Worm (Caenorhabditis elegans) whole organism, mixed stage, embryonic: Measurements from ENCODE around the gene F56A8.8.

Experiments used
- M03D4.4 ChIP-seq: sonication (generic microtip); optimal IDR thresholded peaks from 2 replicates; lab custom pipeline; 2017; ENCODE audit warnings: mild to moderate bottlenecking, missing genetic modification characterization, missing compliant biosample characterization
- bed-3 ChIP-seq: fragments of 200-800 bp; sonication (Bioruptor generic); optimal IDR thresholded peaks from 3 replicates; lab custom pipeline; 2018; ENCODE audit warnings: mild to moderate bottlenecking, missing genetic modification characterization, moderate library complexity, missing compliant biosample characterization
- blmp-1 ChIP-seq: fragments of 150-350 bp; optimal IDR thresholded peaks from 2 replicates; lab custom pipeline; 2014; ENCODE audit warnings: missing biosample characterization, missing genetic modification characterization
- ceh-43 ChIP-seq: fragments of 200-800 bp; sonication (Bioruptor generic); optimal IDR thresholded peaks from 2 replicates; lab custom pipeline; 2018; ENCODE audit warnings: mild to moderate bottlenecking, missing genetic modification characterization, moderate library complexity, missing compliant biosample characterization
- ceh-83 ChIP-seq: fragments of 200-800 bp; sonication (Bioruptor generic); optimal IDR thresholded peaks from 2 replicates; lab custom pipeline; 2018; ENCODE audit warnings: mild to moderate bottlenecking, missing genetic modification characterization, missing compliant biosample characterization
- ces-1 ChIP-seq: fragments of 150-350 bp; optimal IDR thresholded peaks from 2 replicates; lab custom pipeline; 2014; ENCODE audit warnings: missing biosample characterization, missing genetic modification reagents, missing genetic modification characterization
- cnd-1 ChIP-seq: fragments of 200-800 bp; sonication (Bioruptor generic); optimal IDR thresholded peaks from 2 replicates; lab custom pipeline; 2018; ENCODE audit warnings: mild to moderate bottlenecking, missing genetic modification characterization, missing compliant biosample characterization
- drap-1 ChIP-seq: fragments of 200-800 bp; sonication (Bioruptor generic); optimal IDR thresholded peaks from 3 replicates; lab custom pipeline; 2018; ENCODE audit warnings: mild to moderate bottlenecking, missing genetic modification characterization, missing compliant biosample characterization
- elt-1 ChIP-seq: sonication (generic microtip); optimal IDR thresholded peaks from 2 replicates; lab custom pipeline; 2017; ENCODE audit warnings: missing genetic modification characterization, mild to moderate bottlenecking, missing compliant biosample characterization, antibody characterized with exemption, moderate library complexity, borderline replicate concordance; ENCODE audit not compliant: insufficient read depth
- ham-2 ChIP-seq: fragments of 200-800 bp; sonication (Bioruptor generic); optimal IDR thresholded peaks from 2 replicates; lab custom pipeline; 2018; ENCODE audit warnings: mild to moderate bottlenecking, missing genetic modification characterization, missing compliant biosample characterization
- lin-13 ChIP-seq: fragments of 150-350 bp; optimal IDR thresholded peaks from 2 replicates; lab custom pipeline; 2014; ENCODE audit warnings: missing biosample characterization, missing genetic modification characterization
- lin-32 ChIP-seq: fragments of 200-800 bp; sonication (Bioruptor generic); optimal IDR thresholded peaks from 2 replicates; lab custom pipeline; 2018; ENCODE audit warnings: mild to moderate bottlenecking, missing genetic modification characterization, missing compliant biosample characterization
- lsy-2 ChIP-seq: fragments of 150-350 bp; optimal IDR thresholded peaks from 2 replicates; lab custom pipeline; 2014; ENCODE audit warnings: missing biosample characterization, missing genetic modification characterization
- mep-1 ChIP-seq: fragments of 150-350 bp; optimal IDR thresholded peaks from 2 replicates; lab custom pipeline; 2017; ENCODE audit warnings: missing biosample characterization, missing genetic modification reagents, missing genetic modification characterization, inconsistent platforms
- mls-2 ChIP-seq: sonication (generic microtip); optimal IDR thresholded peaks from 2 replicates; lab custom pipeline; 2016; ENCODE audit warnings: mild to moderate bottlenecking, missing genetic modification characterization, moderate library complexity, missing compliant biosample characterization
- nhr-12 ChIP-seq: fragments of 150-350 bp; optimal IDR thresholded peaks from 2 replicates; lab custom pipeline; 2014; ENCODE audit warnings: missing biosample characterization, missing genetic modification characterization
- nhr-2 ChIP-seq: fragments of 150-350 bp; optimal IDR thresholded peaks from 2 replicates; lab custom pipeline; 2014; ENCODE audit warnings: missing biosample characterization, missing genetic modification characterization
- nhr-28 ChIP-seq: fragments of 150-350 bp; optimal IDR thresholded peaks from 2 replicates; lab custom pipeline; 2014; ENCODE audit warnings: missing biosample characterization, missing genetic modification characterization
- nhr-76 ChIP-seq: sonication (generic microtip); optimal IDR thresholded peaks from 2 replicates; lab custom pipeline; 2017; ENCODE audit warnings: missing biosample characterization, missing genetic modification characterization
- pha-4 ChIP-seq: fragments of 150-350 bp; optimal IDR thresholded peaks from 2 replicates; lab custom pipeline; 2018; ENCODE audit warnings: missing biosample characterization, missing genetic modification reagents, missing genetic modification characterization
- sem-2 ChIP-seq: fragments of 200-800 bp; sonication (Bioruptor generic); optimal IDR thresholded peaks from 2 replicates; lab custom pipeline; 2018; ENCODE audit warnings: mild to moderate bottlenecking, missing genetic modification characterization, missing compliant biosample characterization
- snpc-4 ChIP-seq: fragments of 150-350 bp; optimal IDR thresholded peaks from 2 replicates; lab custom pipeline; 2014; ENCODE audit warnings: missing biosample characterization, missing genetic modification characterization
- sptf-1 ChIP-seq: sonication (generic microtip); optimal IDR thresholded peaks from 2 replicates; lab custom pipeline; 2017; ENCODE audit warnings: mild to moderate bottlenecking, missing genetic modification characterization, moderate library complexity, missing compliant biosample characterization
- unc-120 ChIP-seq: sonication (generic microtip); optimal IDR thresholded peaks from 2 replicates; lab custom pipeline; 2017; ENCODE audit warnings: missing genetic modification characterization, missing compliant biosample characterization; ENCODE audit not compliant: poor library complexity, severe bottlenecking
- unc-39 ChIP-seq: fragments of 150-350 bp; optimal IDR thresholded peaks from 2 replicates; lab custom pipeline; 2014; ENCODE audit warnings: missing biosample characterization, missing genetic modification characterization
- unc-62 ChIP-seq: fragments of 150-350 bp; optimal IDR thresholded peaks from 2 replicates; lab custom pipeline; 2014; ENCODE audit warnings: missing biosample characterization, missing genetic modification reagents, missing genetic modification characterization
- zip-8 ChIP-seq: fragments of 150-350 bp; optimal IDR thresholded peaks from 2 replicates; lab custom pipeline; 2014; ENCODE audit warnings: missing biosample characterization, missing genetic modification characterization

F56A8.8 gene

DNA sequence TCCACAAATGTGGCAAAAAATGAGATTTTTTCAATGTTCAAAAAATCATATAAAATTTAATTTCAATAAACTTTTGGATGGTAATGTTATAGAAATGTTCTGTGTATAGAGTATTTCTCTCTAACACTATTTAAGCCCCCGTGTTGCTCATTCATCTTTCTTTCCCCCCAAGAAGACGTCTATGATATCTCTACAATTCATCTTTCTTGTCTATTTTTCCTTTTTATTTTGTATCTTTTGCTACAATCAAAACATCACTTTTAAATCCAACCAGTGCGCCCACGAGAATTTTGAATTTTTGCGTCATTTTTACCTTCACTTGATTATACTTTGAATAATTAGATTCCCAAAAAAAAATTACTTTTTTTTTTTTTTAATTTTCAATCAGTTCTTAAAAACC is 12.7 kb upstream of the F56A8.8 start:
- TF ChIP-seq unc-39 (tag; lab: Kevin White, UChicago) (no peak), elt-1 (tag; lab: Kevin White, UChicago) (no peak), nhr-76 (tag; lab: Kevin White, UChicago) (no peak), ham-2 (GFP tag; lab: Kevin White, UChicago) (no peak), mls-2 (tag; lab: Kevin White, UChicago) (no peak), M03D4.4 (tag; lab: Kevin White, UChicago) (no peak), lin-32 (GFP tag; lab: Kevin White, UChicago) (no peak), nhr-28 (tag; lab: Kevin White, UChicago) (no peak), ceh-83 (GFP tag; lab: Kevin White, UChicago) (no peak), nhr-12 (tag; lab: Kevin White, UChicago) (no peak)
- TF ChIP-seq, all 35 proteins: peak for 0

ce11 chrIII:13275784-13276183 is 9.7 kb upstream of the F56A8.8 start:
- TF ChIP-seq ham-2 (GFP tag; lab: Kevin White, UChicago) (peak; percentile 12), ces-1 (peak; percentile 55), pha-4 (tag; lab: Kevin White, UChicago) (peak; percentile 22), lin-32 (GFP tag; lab: Kevin White, UChicago) (peak; percentile 38), sem-2 (GFP tag; lab: Kevin White, UChicago) (no peak), ceh-43 (GFP tag; lab: Kevin White, UChicago) (no peak), sptf-1 (tag; lab: Kevin White, UChicago) (peak; percentile 64), drap-1 (GFP tag; lab: Kevin White, UChicago) (peak; percentile 28), unc-120 (tag; lab: Kevin White, UChicago) (peak; percentile 37), mls-2 (tag; lab: Kevin White, UChicago) (peak; percentile 48), lsy-2 (peak; percentile 1), unc-39 (tag; lab: Kevin White, UChicago) (no peak), unc-62 (no peak), cnd-1 (tag; lab: Kevin White, UChicago) (peak; percentile 59)
- TF ChIP-seq, all 35 proteins: peak for 10

ce11 chrIII:13276958-13277357 is 8.6 kb upstream of the F56A8.8 start, which contains the start of gene unc-64:
unc-64 (plus strand) TSS chrIII:13277258.
- TF ChIP-seq nhr-2 (tag; lab: Kevin White, UChicago) = no peak
- no peak for TF ChIP-seq mls-2 (tag; lab: Kevin White, UChicago)
- no peak for TF ChIP-seq blmp-1 (tag; lab: Kevin White, UChicago)
- no peak for TF ChIP-seq lin-13 (tag; lab: Kevin White, UChicago)
- no peak for TF ChIP-seq snpc-4 (tag; lab: Kevin White, UChicago)
- TF ChIP-seq ham-2 (GFP tag; lab: Kevin White, UChicago) = no peak
- no peak for TF ChIP-seq ces-1
- no peak for TF ChIP-seq bed-3 (GFP tag; lab: Kevin White, UChicago)

DNA sequence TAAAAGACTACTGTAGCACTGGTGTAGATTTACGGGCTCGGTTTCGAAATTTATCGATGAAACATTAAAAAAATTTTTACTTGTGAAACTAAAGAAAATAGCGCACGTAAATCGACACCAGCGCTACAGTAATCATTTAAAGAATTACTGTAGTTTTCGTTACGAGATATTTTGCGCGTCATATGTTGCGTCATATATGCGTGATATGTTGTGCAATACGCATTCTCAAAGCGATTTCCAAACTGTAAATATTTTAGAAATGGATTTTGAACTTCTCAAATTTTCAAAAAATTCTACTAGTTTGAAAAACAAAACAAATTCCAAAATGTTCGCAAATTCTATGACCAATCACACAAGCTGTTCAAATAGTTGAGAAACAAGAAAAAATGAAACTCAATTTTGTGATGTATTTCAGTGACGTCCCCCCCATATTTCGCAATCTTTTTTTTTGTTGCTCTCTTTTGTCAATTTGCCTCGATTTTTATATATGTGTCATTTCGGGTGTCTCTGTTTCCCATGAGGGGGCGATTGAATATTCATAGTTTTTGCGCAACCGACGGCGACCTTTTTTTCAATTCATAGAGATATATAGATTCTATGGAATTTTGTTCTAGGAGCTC is 7.5 kb upstream of the F56A8.8 start:
- peak; percentile 98 for TF ChIP-seq zip-8 (tag; lab: Kevin White, UChicago)
- no peak for TF ChIP-seq nhr-2 (tag; lab: Kevin White, UChicago)

ce11 chrIII:13292971-13293514 is 7.5 kb downstream of the F56A8.8 start, which contains the start of gene set-25:
set-25 (minus strand) TSS chrIII:13293090.
- peak; percentile 51 for TF ChIP-seq mls-2 (tag; lab: Kevin White, UChicago)
- peak; percentile 14 for TF ChIP-seq drap-1 (GFP tag; lab: Kevin White, UChicago)
- TF ChIP-seq M03D4.4 (tag; lab: Kevin White, UChicago) = peak; percentile 43
- peak; percentile 59 for TF ChIP-seq ceh-43 (GFP tag; lab: Kevin White, UChicago)
- peak; percentile 50 for TF ChIP-seq sptf-1 (tag; lab: Kevin White, UChicago)
- TF ChIP-seq, all 35 proteins: peak for 5; not testable (repeated sequence) for 30

ce11 chrIII:13296289-13296874 is 10.9 kb downstream of the F56A8.8 start, which contains the start of gene npp-18:
npp-18 (plus strand) TSS chrIII:13296853.
- TF ChIP-seq mep-1 (tag; lab: Kevin White, UChicago) (peak; percentile 16), lin-13 (tag; lab: Kevin White, UChicago) (peak; percentile 16), ces-1 (peak; percentile 60), pha-4 (tag; lab: Kevin White, UChicago) (peak; percentile 13), lsy-2 (peak; percentile 49)
